Worm (Caenorhabditis elegans) whole organism, young adult: ENCODE data around the gene nhr-233.
A peak's percentile ranks its signal among the peaks of the same experiment; 100 is the strongest.

Experiments
- F10E7.11 ChIP-seq: sonication (generic microtip); optimal IDR thresholded peaks from 2 replicates; lab custom pipeline; 2017; ENCODE audit warnings: mild to moderate bottlenecking, missing genetic modification characterization, moderate library complexity, missing compliant biosample characterization
- F33H1.4 ChIP-seq: fragments of 200-800 bp; sonication (Bioruptor generic); IDR thresholded peaks from 2 replicates; pipeline ENCODE4 v1.3.6; 2022; ENCODE audit warnings: missing genetic modification reagents, missing genetic modification characterization, missing compliant biosample characterization
- Y79H2A.3 ChIP-seq: fragments of 200-800 bp; sonication (Bioruptor generic); conservative IDR thresholded peaks from 2 replicates; pipeline ENCODE4 v1.3.6; 2022; ENCODE audit warnings: missing genetic modification reagents, missing genetic modification characterization, missing compliant biosample characterization
- Y95B8A.8 ChIP-seq: fragments of 200-800 bp; sonication (Bioruptor generic); IDR thresholded peaks from 2 replicates; pipeline ENCODE4 v1.3.6; 2022; ENCODE audit warnings: missing genetic modification reagents, missing genetic modification characterization, missing compliant biosample characterization
- ekl-4 ChIP-seq: fragments of 200-800 bp; sonication (Bioruptor generic); IDR thresholded peaks from 2 replicates; pipeline ENCODE4 v1.3.6; 2022; ENCODE audit warnings: missing genetic modification reagents, missing genetic modification characterization, missing compliant biosample characterization
- ets-4 ChIP-seq: fragments of 200-800 bp; sonication (Bioruptor generic); optimal IDR thresholded peaks from 2 replicates; lab custom pipeline; 2018; ENCODE audit warnings: mild to moderate bottlenecking, missing genetic modification characterization, missing compliant biosample characterization
- let-526 ChIP-seq: fragments of 200-800 bp; sonication (Bioruptor generic); IDR thresholded peaks from 2 replicates; pipeline ENCODE4 v1.3.6; 2022; ENCODE audit warnings: missing genetic modification reagents, missing genetic modification characterization, missing compliant biosample characterization
- snpc-4 ChIP-seq, 5 experiments: fragments of 150-350 bp in 1 of 5; sonication (generic microtip) in 4 of 5; optimal IDR thresholded peaks; 2 replicates each; lab custom pipeline; 2014 to 2018; ENCODE audit warnings: missing genetic modification characterization in 5 of 5, missing biosample characterization in 3 of 5, antibody characterized with exemption in 2 of 5, mild to moderate bottlenecking in 2 of 5, missing compliant biosample characterization in 2 of 5, missing genotype in 2 of 5, moderate library complexity in 2 of 5, missing genetic modification reagents in 1 of 5
- somi-1 ChIP-seq: fragments of 200-800 bp; sonication (Bioruptor generic); optimal IDR thresholded peaks from 2 replicates; lab custom pipeline; 2018; ENCODE audit warnings: mild to moderate bottlenecking, missing genetic modification characterization, missing compliant biosample characterization

DNA sequence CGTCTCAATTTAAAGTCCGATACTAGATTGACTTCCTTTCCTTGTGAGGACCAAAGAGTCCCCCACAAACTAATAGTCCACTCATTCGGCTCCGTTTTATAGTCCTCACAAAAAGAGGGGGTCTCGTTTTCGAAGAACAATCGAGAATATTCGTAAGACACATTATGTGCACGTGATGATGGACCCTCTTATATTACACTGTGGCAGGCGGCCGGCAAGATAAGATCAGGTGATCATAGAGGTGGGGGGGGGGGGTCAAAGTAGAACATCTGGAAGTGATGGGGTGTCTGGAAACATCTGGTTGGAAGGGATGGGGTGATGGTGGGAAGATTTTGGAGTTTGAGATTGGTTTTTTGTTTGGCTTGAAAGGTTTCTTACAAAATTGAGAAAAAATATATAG, 27.8 kb upstream of the nhr-233 start:
- TF ChIP-seq F10E7.11 (tag; lab: Kevin White, UChicago) = no peak
- TF ChIP-seq ets-4 = no peak
- TF ChIP-seq Y95B8A.8 (GFP tag; lab: Robert Waterston, UW) = no peak
- TF ChIP-seq ekl-4 = no peak
- TF ChIP-seq F33H1.4 (GFP tag; lab: Robert Waterston, UW) = no peak
- TF ChIP-seq Y79H2A.3 = no peak
- TF ChIP-seq snpc-4 (GFP tag; optimal IDR thresholded peaks at IDR 0.05; lab: Kevin White, UChicago) = no peak
- no peak for TF ChIP-seq snpc-4 (tag; optimal IDR thresholded peaks at IDR 0.05; lab: Kevin White, UChicago)
- TF ChIP-seq somi-1 (GFP tag; lab: Kevin White, UChicago) = no peak
- TF ChIP-seq let-526 = 0 out of 2 replicates have a peak, but pooled peaks have one; percentile 61
